Fruit fly (Drosophila melanogaster): ENCODE data around the gene CG4766.

The CG4766 gene

dm6 chrX:6031692-6032091, 31.1 kb upstream of the CG4766 start (continued):
- TF ChIP-seq H2.0 (GFP tag; IDR thresholded peaks at IDR 0.05), result peak; percentile 75
- TF ChIP-seq CG12299 (tag; optimal IDR thresholded peaks at IDR 0.05), result peak; percentile 74
- TF ChIP-seq chinmo (GFP tag; IDR thresholded peaks at IDR 0.05; ENCODE audit: partially characterized antibody), result no peak
- peak; percentile 63 for TF ChIP-seq pb (GFP tag; optimal IDR thresholded peaks at IDR 0.05)
- peak in 1 of 3 experiments; percentile 82 for TF ChIP-seq lola (GFP tag; optimal IDR thresholded peaks at IDR 0.05)
- peak; percentile 32 for TF ChIP-seq Ets97D (GFP tag; optimal IDR thresholded peaks at IDR 0.05)
- TF ChIP-seq CG1529 (GFP tag; optimal IDR thresholded peaks at IDR 0.05), result peak; percentile 65
- peak; percentile 28 for TF ChIP-seq CG4282 (GFP tag; optimal IDR thresholded peaks at IDR 0.05)
- TF ChIP-seq Bdp1 (GFP tag; optimal IDR thresholded peaks at IDR 0.05), result peak; percentile 56
- peak; percentile 62 for TF ChIP-seq CG6854 (GFP tag; optimal IDR thresholded peaks at IDR 0.05)
- TF ChIP-seq tin (GFP tag; optimal IDR thresholded peaks at IDR 0.05), result peak; percentile 82
- peak; percentile 70 for TF ChIP-seq ttk (GFP tag; IDR thresholded peaks at IDR 0.05)
- TF ChIP-seq Lim3 (GFP tag; IDR thresholded peaks at IDR 0.05), result 0 out of 2 replicates have a peak, but pooled peaks have one; percentile 29
- TF ChIP-seq pita (GFP tag; optimal IDR thresholded peaks at IDR 0.05), result no peak
- TF ChIP-seq CG15696 (tag; optimal IDR thresholded peaks at IDR 0.05), result peak; percentile 86
- TF ChIP-seq so (GFP tag; IDR thresholded peaks at IDR 0.05), result peak; percentile 71; the same call in 2 of the 3 replicates
- TF ChIP-seq maf-S (GFP tag; optimal IDR thresholded peaks at IDR 0.05), result peak; percentile 79
- TF ChIP-seq zfh2 (GFP tag; optimal IDR thresholded peaks at IDR 0.05), result no peak
- peak; percentile 74 for TF ChIP-seq scrt (GFP tag; optimal IDR thresholded peaks at IDR 0.05)
- peak; percentile 76 for TF ChIP-seq E2f1 (GFP tag; IDR thresholded peaks at IDR 0.05)
- TF ChIP-seq sug (tag; optimal IDR thresholded peaks at IDR 0.05), result peak; percentile 52
- peak; percentile 86 for TF ChIP-seq Fer1 (GFP tag; optimal IDR thresholded peaks at IDR 0.05)
- peak; percentile 23 for TF ChIP-seq psq (GFP tag; optimal IDR thresholded peaks at IDR 0.05)
- TF ChIP-seq vnd (GFP tag; IDR thresholded peaks at IDR 0.05; ENCODE audit: partially characterized antibody), result no peak
- peak; percentile 73 for TF ChIP-seq CG13296 (GFP tag; optimal IDR thresholded peaks at IDR 0.05)
- peak; percentile 77 for TF ChIP-seq CG1602 (GFP tag; optimal IDR thresholded peaks at IDR 0.05)
- TF ChIP-seq bigmax (GFP tag; optimal IDR thresholded peaks at IDR 0.05), result no peak
- TF ChIP-seq Six4 (GFP tag; optimal IDR thresholded peaks at IDR 0.05), result peak; percentile 69
- TF ChIP-seq CG30431 (GFP tag; optimal IDR thresholded peaks at IDR 0.05), result peak; percentile 64
- 0 out of 2 replicates have a peak, but pooled peaks have one; percentile 27 for TF ChIP-seq Taf1 (GFP tag; IDR thresholded peaks at IDR 0.05)
- no peak for TF ChIP-seq CG3838 (GFP tag; optimal IDR thresholded peaks at IDR 0.05)
- TF ChIP-seq CG3065 (GFP tag; optimal IDR thresholded peaks at IDR 0.05), result no peak
- peak; percentile 65 for TF ChIP-seq CG8944 (GFP tag; optimal IDR thresholded peaks at IDR 0.05)
- peak; percentile 47 for TF ChIP-seq CG3163 (GFP tag; optimal IDR thresholded peaks at IDR 0.05)
- peak; percentile 69 for TF ChIP-seq pho (GFP tag; optimal IDR thresholded peaks at IDR 0.05)
- TF ChIP-seq B-H1 (GFP tag; IDR thresholded peaks at IDR 0.05), result peak; percentile 69
- peak; percentile 20 for TF ChIP-seq sima (GFP tag; optimal IDR thresholded peaks at IDR 0.05)
- TF ChIP-seq CG30403 (GFP tag; optimal IDR thresholded peaks at IDR 0.05), result peak; percentile 81
- peak; percentile 74 for TF ChIP-seq CG14014 (GFP tag; IDR thresholded peaks at IDR 0.05)
- TF ChIP-seq CG11723 (GFP tag; optimal IDR thresholded peaks at IDR 0.05), result peak; percentile 54
- TF ChIP-seq CG14667 (GFP tag; IDR thresholded peaks at IDR 0.05), result peak; percentile 59
- TF ChIP-seq bab2 (GFP tag; optimal IDR thresholded peaks at IDR 0.05), result peak; percentile 71
- TF ChIP-seq sens (GFP tag), result peak; percentile 97
- TF ChIP-seq sna (GFP tag; IDR thresholded peaks at IDR 0.05; ENCODE audit: partially characterized antibody), result no peak
- peak; percentile 68 to 88 for TF ChIP-seq chif (GFP tag; optimal IDR thresholded peaks at IDR 0.05)
- TF ChIP-seq fd64A (GFP tag; optimal IDR thresholded peaks at IDR 0.05), result peak; percentile 44
- no peak for TF ChIP-seq CG7928 (GFP tag; optimal IDR thresholded peaks at IDR 0.05)
- no peak for TF ChIP-seq ham (GFP tag; IDR thresholded peaks at IDR 0.05)
- TF ChIP-seq lbe (GFP tag; optimal IDR thresholded peaks at IDR 0.05), result no peak
- peak; percentile 78 for TF ChIP-seq nerfin-1 (tag; optimal IDR thresholded peaks at IDR 0.05)
- no peak for TF ChIP-seq CG3995 (GFP tag; optimal IDR thresholded peaks at IDR 0.05)
- peak; percentile 65; the same call in 1 of the 2 replicates for TF ChIP-seq CG8765 (GFP tag; IDR thresholded peaks at IDR 0.05)

All from whole organism, embryonic.